Fruit fly (Drosophila melanogaster) S2 (cell line): ENCODE results near the gene CG42542.

Experiments
- CG8478 ChIP-seq: fragments of >200 bp; optimal IDR thresholded peaks from 2 replicates; lab custom pipeline; 2018
- CTCF ChIP-seq, 2 experiments: fragments of >200 bp; optimal IDR thresholded peaks; 2 replicates each; lab custom pipeline; 2018

DNA sequence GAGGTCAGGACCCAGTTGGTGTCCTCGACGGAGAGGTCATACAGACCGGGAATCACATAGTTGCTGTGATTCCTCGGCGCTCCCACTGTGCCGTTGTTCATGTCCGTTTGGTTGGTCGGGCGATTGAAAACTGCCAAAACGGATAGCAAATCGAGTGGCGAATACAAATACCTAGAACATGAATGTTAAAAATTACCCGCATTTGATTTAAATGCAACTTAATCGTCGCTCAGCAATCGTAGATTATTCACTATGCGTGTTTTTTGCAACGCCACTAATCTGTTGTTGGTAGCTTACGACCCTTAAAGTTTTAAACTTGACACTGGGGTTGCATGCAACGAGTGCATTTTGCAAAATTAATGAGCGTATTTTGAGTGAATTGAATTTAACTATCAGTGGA, 52.6 kb downstream of the CG42542 start, which contains the start of gene Amt:
- TF ChIP-seq CG8478 (lab: Kevin White, UChicago) (no peak), CTCF (optimal IDR thresholded peaks at IDR 0.05; lab: Kevin White, UChicago) (no peak)
